Worm (Caenorhabditis elegans) whole organism, early embryonic: ENCODE data around the gene dos-2.

Experiments
- B0310.2 ChIP-seq: sonication (generic microtip); optimal IDR thresholded peaks from 2 replicates; lab custom pipeline; 2016; ENCODE audit warnings: mild to moderate bottlenecking, missing genetic modification characterization, missing compliant biosample characterization
- F13C5.2 ChIP-seq: sonication (generic microtip); optimal IDR thresholded peaks from 2 replicates; lab custom pipeline; 2017; ENCODE audit warnings: mild to moderate bottlenecking, missing genetic modification characterization, inconsistent platforms, missing compliant biosample characterization
- aly-1 ChIP-seq: sonication (generic microtip); optimal IDR thresholded peaks from 2 replicates; lab custom pipeline; 2016; ENCODE audit warnings: missing genetic modification characterization, missing compliant biosample characterization
- ama-1 ChIP-seq: fragments of 150-350 bp; optimal IDR thresholded peaks from 2 replicates; lab custom pipeline; 2014
- ceh-13 ChIP-seq: fragments of 200-800 bp; sonication (Bioruptor generic); optimal IDR thresholded peaks from 2 replicates; lab custom pipeline; 2018; ENCODE audit warnings: mild to moderate bottlenecking, missing genetic modification characterization, missing compliant biosample characterization
- ceh-36 ChIP-seq: sonication (generic microtip); optimal IDR thresholded peaks from 2 replicates; lab custom pipeline; 2016; ENCODE audit warnings: missing genetic modification characterization, inconsistent platforms, missing compliant biosample characterization
- ets-7 ChIP-seq: sonication (generic microtip); optimal IDR thresholded peaks from 2 replicates; lab custom pipeline; 2016; ENCODE audit warnings: missing genotype, missing genetic modification characterization, missing compliant biosample characterization
- flt-1 ChIP-seq: fragments of 200-800 bp; sonication (Bioruptor generic); IDR thresholded peaks from 2 replicates; pipeline ENCODE4 v1.3.6; 2022; ENCODE audit warnings: missing genetic modification characterization, missing compliant biosample characterization
- hmbx-1 ChIP-seq: sonication (generic microtip); optimal IDR thresholded peaks from 2 replicates; lab custom pipeline; 2016; ENCODE audit warnings: mild to moderate bottlenecking, missing genetic modification characterization, missing compliant biosample characterization
- hmg-4 ChIP-seq: fragments of 200-800 bp; sonication (Bioruptor generic); optimal IDR thresholded peaks from 2 replicates; lab custom pipeline; 2018; ENCODE audit warnings: mild to moderate bottlenecking, missing genetic modification characterization, missing compliant biosample characterization
- hnd-1 ChIP-seq: sonication (generic microtip); optimal IDR thresholded peaks from 2 replicates; lab custom pipeline; 2016; ENCODE audit warnings: missing genetic modification characterization, missing compliant biosample characterization
- pes-1 ChIP-seq: fragments of 200-800 bp; sonication (Bioruptor generic); IDR thresholded peaks from 2 replicates; pipeline ENCODE4 v1.3.6; 2022; ENCODE audit warnings: missing genetic modification reagents, missing genetic modification characterization, missing compliant biosample characterization
- scrt-1 ChIP-seq: fragments of 200-800 bp; sonication (Bioruptor generic); IDR thresholded peaks from 2 replicates; pipeline ENCODE4 v1.3.6; 2022; ENCODE audit warnings: missing genetic modification characterization, missing compliant biosample characterization
- sea-1 ChIP-seq: fragments of 200-800 bp; sonication (Bioruptor generic); conservative IDR thresholded peaks from 2 replicates; pipeline ENCODE4 v1.3.6; 2022; ENCODE audit warnings: missing genetic modification characterization, missing compliant biosample characterization
- tbx-11 ChIP-seq: fragments of 200-800 bp; sonication (Bioruptor generic); IDR thresholded peaks from 2 replicates; pipeline ENCODE4 v1.3.6; 2022; ENCODE audit warnings: missing genetic modification characterization, missing compliant biosample characterization
- tbx-37 ChIP-seq: fragments of 200-800 bp; sonication (Bioruptor generic); conservative IDR thresholded peaks from 2 replicates; pipeline ENCODE4 v1.3.6; 2022; ENCODE audit warnings: missing genetic modification reagents, missing genetic modification characterization, missing compliant biosample characterization
- tra-4 ChIP-seq: sonication (generic microtip); optimal IDR thresholded peaks from 2 replicates; lab custom pipeline; 2017; ENCODE audit warnings: missing genetic modification characterization, missing compliant biosample characterization

The dos-2 gene

ce11 chrII:3952967-3953366, 23.1 kb upstream of the dos-2 start:
- TF ChIP-seq flt-1 (GFP tag; lab: Robert Waterston, UW) (no peak), F13C5.2 (tag; lab: Kevin White, UChicago) (no peak), hnd-1 (tag; lab: Kevin White, UChicago) (no peak), tbx-37 (GFP tag; lab: Robert Waterston, UW) (no peak), ama-1 (lab: Kevin White, UChicago) (no peak), hmg-4 (no peak), B0310.2 (tag; lab: Kevin White, UChicago) (no peak), aly-1 (no peak), hmbx-1 (no peak), tra-4 (tag; lab: Kevin White, UChicago) (no peak), scrt-1 (GFP tag; lab: Robert Waterston, UW) (no peak), ets-7 (tag; lab: Kevin White, UChicago) (no peak), sea-1 (no peak), tbx-11 (GFP tag; lab: Robert Waterston, UW) (no peak), ceh-36 (tag; lab: Kevin White, UChicago) (no peak)

ce11 chrII:3954018-3954417, 22.0 kb upstream of the dos-2 start:
- TF ChIP-seq sea-1 (no peak), tra-4 (tag; lab: Kevin White, UChicago) (no peak), hmbx-1 (no peak), B0310.2 (tag; lab: Kevin White, UChicago) (no peak), tbx-11 (GFP tag; lab: Robert Waterston, UW) (no peak), F13C5.2 (tag; lab: Kevin White, UChicago) (no peak), flt-1 (GFP tag; lab: Robert Waterston, UW) (no peak)

- TF ChIP-seq scrt-1 (GFP tag; lab: Robert Waterston, UW): no peak
- no peak for TF ChIP-seq B0310.2 (tag; lab: Kevin White, UChicago)
- no peak for TF ChIP-seq tbx-11 (GFP tag; lab: Robert Waterston, UW)
- no peak for TF ChIP-seq ets-7 (tag; lab: Kevin White, UChicago)
- no peak for TF ChIP-seq F13C5.2 (tag; lab: Kevin White, UChicago)
Observed at ce11 chrII:3954838-3955237, 21.2 kb upstream of the dos-2 start.

ce11 chrII:3955938-3956337, 20.1 kb upstream of the dos-2 start:
- TF ChIP-seq ets-7 (tag; lab: Kevin White, UChicago) (peak; percentile 42), aly-1 (peak; percentile 8), ceh-36 (tag; lab: Kevin White, UChicago) (no peak)

- TF ChIP-seq tbx-11 (GFP tag; lab: Robert Waterston, UW) (no peak), scrt-1 (GFP tag; lab: Robert Waterston, UW) (no peak), tra-4 (tag; lab: Kevin White, UChicago) (no peak), ceh-36 (tag; lab: Kevin White, UChicago) (no peak), pes-1 (GFP tag; lab: Robert Waterston, UW) (no peak), B0310.2 (tag; lab: Kevin White, UChicago) (no peak), ceh-13 (GFP tag; lab: Kevin White, UChicago) (no peak), flt-1 (GFP tag; lab: Robert Waterston, UW) (no peak), ama-1 (lab: Kevin White, UChicago) (no peak)
Observed at ce11 chrII:3956744-3957143, 19.3 kb upstream of the dos-2 start.

- TF ChIP-seq ama-1 (lab: Kevin White, UChicago) (no peak), ceh-36 (tag; lab: Kevin White, UChicago) (peak; percentile 84), B0310.2 (tag; lab: Kevin White, UChicago) (peak; percentile 32)
Observed at ce11 chrII:3957455-3958212, 18.4 kb upstream of the dos-2 start.

ce11 chrII:3958673-3959299, 17.3 kb upstream of the dos-2 start:
- no peak for TF ChIP-seq hmbx-1
- TF ChIP-seq ets-7 (tag; lab: Kevin White, UChicago): no peak
- peak; percentile 11 for TF ChIP-seq hmg-4
- no peak for TF ChIP-seq B0310.2 (tag; lab: Kevin White, UChicago)
- peak; percentile 3 for TF ChIP-seq F13C5.2 (tag; lab: Kevin White, UChicago)
- no peak for TF ChIP-seq ceh-13 (GFP tag; lab: Kevin White, UChicago)
- 0 out of 2 replicates have a peak, but pooled peaks have one; percentile 6 for TF ChIP-seq pes-1 (GFP tag; lab: Robert Waterston, UW)

ce11 chrII:3959432-3960102, 16.5 kb upstream of the dos-2 start:
- TF ChIP-seq tbx-11 (GFP tag; lab: Robert Waterston, UW) (no peak), flt-1 (GFP tag; lab: Robert Waterston, UW) (no peak), hmg-4 (peak; percentile 14), aly-1 (no peak), pes-1 (GFP tag; lab: Robert Waterston, UW) (no peak), hmbx-1 (no peak), tra-4 (tag; lab: Kevin White, UChicago) (no peak), F13C5.2 (tag; lab: Kevin White, UChicago) (no peak), scrt-1 (GFP tag; lab: Robert Waterston, UW) (no peak), ceh-36 (tag; lab: Kevin White, UChicago) (peak; percentile 24), ets-7 (tag; lab: Kevin White, UChicago) (no peak), B0310.2 (tag; lab: Kevin White, UChicago) (no peak), tbx-37 (GFP tag; lab: Robert Waterston, UW) (no peak), ceh-13 (GFP tag; lab: Kevin White, UChicago) (no peak), ama-1 (lab: Kevin White, UChicago) (no peak), sea-1 (no peak)
